Fruit fly (Drosophila melanogaster): ENCODE data around the gene CG34011.

The CG34011 gene

dm6 chr2L:5743537-5744148 lies 27.1 kb downstream of the CG34011 start (continued):
- no peak for TF ChIP-seq ERR (GFP tag; optimal IDR thresholded peaks at IDR 0.05)
- TF ChIP-seq CG6854 (GFP tag; optimal IDR thresholded peaks at IDR 0.05), result no peak
- TF ChIP-seq bsh (GFP tag; optimal IDR thresholded peaks at IDR 0.05), result peak in 1 of 2 experiments; percentile 21
- TF ChIP-seq Doc3 (GFP tag; IDR thresholded peaks at IDR 0.05; ENCODE audit: partially characterized antibody), result no peak
- peak; percentile 63 for TF ChIP-seq gem (tag; optimal IDR thresholded peaks at IDR 0.05)
- no peak for TF ChIP-seq mirr (GFP tag; optimal IDR thresholded peaks at IDR 0.05)
- no peak for TF ChIP-seq wor (GFP tag; IDR thresholded peaks at IDR 0.05)
- no peak for TF ChIP-seq ap (GFP tag; IDR thresholded peaks at IDR 0.05)
- TF ChIP-seq sens (GFP tag), result peak; percentile 73
- TF ChIP-seq H2.0 (GFP tag; IDR thresholded peaks at IDR 0.05), result 0 out of 2 replicates have a peak, but pooled peaks have one; percentile 20
- no peak for TF ChIP-seq sob (GFP tag; IDR thresholded peaks at IDR 0.05)
- TF ChIP-seq Neu2 (GFP tag; optimal IDR thresholded peaks at IDR 0.05; ENCODE audit: borderline replicate concordance), result no peak
- TF ChIP-seq en (GFP tag; optimal IDR thresholded peaks at IDR 0.05), result no peak
- peak; percentile 52 for TF ChIP-seq Ptx1 (GFP tag; IDR thresholded peaks at IDR 0.05)
- no peak for TF ChIP-seq CG13123 (GFP tag; optimal IDR thresholded peaks at IDR 0.05)
- no peak for TF ChIP-seq zfh2 (GFP tag; optimal IDR thresholded peaks at IDR 0.05)
- no peak for TF ChIP-seq Dp (GFP tag; optimal IDR thresholded peaks at IDR 0.05)
- TF ChIP-seq CG31365 (tag; optimal IDR thresholded peaks at IDR 0.05), result no peak
- TF ChIP-seq Dref (GFP tag; IDR thresholded peaks at IDR 0.05), result no peak
- no peak for TF ChIP-seq Sox100B (GFP tag; optimal IDR thresholded peaks at IDR 0.05)
- no peak for TF ChIP-seq peb (GFP tag; IDR thresholded peaks at IDR 0.05)
- no peak for TF ChIP-seq fd64A (GFP tag; optimal IDR thresholded peaks at IDR 0.05)
- TF ChIP-seq pan (optimal IDR thresholded peaks at IDR 0.05), result no peak
- TF ChIP-seq pan (GFP tag; optimal IDR thresholded peaks at IDR 0.05 in 1 of 2, IDR thresholded peaks at IDR 0.05 in 1 of 2), result peak in 1 of 2 experiments; percentile 60
- no peak for TF ChIP-seq jing (GFP tag; optimal IDR thresholded peaks at IDR 0.05)
- TF ChIP-seq CG5180 (GFP tag; optimal IDR thresholded peaks at IDR 0.05), result no peak
- TF ChIP-seq dpn (GFP tag; optimal IDR thresholded peaks at IDR 0.05), result peak in 1 of 2 experiments; percentile 17
- peak; percentile 27; the same call in 1 of the 2 replicates for TF ChIP-seq onecut (GFP tag; IDR thresholded peaks at IDR 0.05)
- no peak for TF ChIP-seq CG8478 (optimal IDR thresholded peaks at IDR 0.05)
- TF ChIP-seq pfk (GFP tag; optimal IDR thresholded peaks at IDR 0.05), result no peak
- TF ChIP-seq C15 (GFP tag; IDR thresholded peaks at IDR 0.05), result no peak
- TF ChIP-seq CG1603 (tag; optimal IDR thresholded peaks at IDR 0.05), result peak; percentile 46
- no peak for TF ChIP-seq vnd (GFP tag; IDR thresholded peaks at IDR 0.05; ENCODE audit: partially characterized antibody)
- TF ChIP-seq kni (GFP tag; optimal IDR thresholded peaks at IDR 0.05), result no peak
- TF ChIP-seq Atf6 (GFP tag; IDR thresholded peaks at IDR 0.05), result 0 out of 2 replicates have a peak, but pooled peaks have one; percentile 45
- no peak for TF ChIP-seq Rx (GFP tag; IDR thresholded peaks at IDR 0.05)
- peak; percentile 56 for TF ChIP-seq Sox102F (GFP tag; optimal IDR thresholded peaks at IDR 0.05)
- peak; percentile 68 for TF ChIP-seq Rfx (GFP tag; IDR thresholded peaks at IDR 0.05)
- TF ChIP-seq caup (GFP tag; optimal IDR thresholded peaks at IDR 0.05; ENCODE audit: severe bottlenecking), result peak; percentile 2
- TF ChIP-seq Xrp1 (GFP tag; IDR thresholded peaks at IDR 0.05), result peak; percentile 37; the same call in 1 of the 2 replicates
- no peak for TF ChIP-seq tap (tag; optimal IDR thresholded peaks at IDR 0.05)
- TF ChIP-seq Blimp-1 (GFP tag; optimal IDR thresholded peaks at IDR 0.05), result peak; percentile 6
- TF ChIP-seq CG4854 (GFP tag; optimal IDR thresholded peaks at IDR 0.05), result no peak
- 0 out of 2 replicates have a peak, but pooled peaks have one; percentile 23 for TF ChIP-seq CG31441 (GFP tag; IDR thresholded peaks at IDR 0.05)
- no peak for TF ChIP-seq Fer1 (GFP tag; optimal IDR thresholded peaks at IDR 0.05)
- TF ChIP-seq Atf-2 (GFP tag; optimal IDR thresholded peaks at IDR 0.05), result no peak
- TF ChIP-seq Xbp1 (GFP tag; optimal IDR thresholded peaks at IDR 0.05), result peak; percentile 28
- peak; percentile 1 for TF ChIP-seq CG17568 (GFP tag; optimal IDR thresholded peaks at IDR 0.05)
- TF ChIP-seq CG11696 (GFP tag; IDR thresholded peaks at IDR 0.05), result peak; percentile 28; the same call in 1 of the 2 replicates
- TF ChIP-seq hkb (optimal IDR thresholded peaks at IDR 0.05), result no peak
- peak; percentile 55 for TF ChIP-seq hkb (GFP tag; IDR thresholded peaks at IDR 0.05)
